Worm (Caenorhabditis elegans) whole organism, late embryonic: Measurements from ENCODE around the gene strd-1.

Source experiments
- C38D4.7 ChIP-seq: fragments of 200-800 bp; sonication (Bioruptor generic); optimal IDR thresholded peaks from 2 replicates; lab custom pipeline; 2018; ENCODE audit warnings: mild to moderate bottlenecking, missing genetic modification characterization, moderate library complexity, missing compliant biosample characterization
- F13H6.1 ChIP-seq: sonication (generic microtip); optimal IDR thresholded peaks from 2 replicates; lab custom pipeline; 2016; ENCODE audit warnings: missing genetic modification characterization, missing compliant biosample characterization
- K02D7.2 ChIP-seq: sonication (generic microtip); optimal IDR thresholded peaks from 2 replicates; lab custom pipeline; 2017; ENCODE audit warnings: mild to moderate bottlenecking, missing genetic modification characterization, missing compliant biosample characterization
- K09A11.1 ChIP-seq: sonication (generic microtip); optimal IDR thresholded peaks from 2 replicates; lab custom pipeline; 2017; ENCODE audit warnings: antibody characterized with exemption, mild to moderate bottlenecking, missing genetic modification characterization, missing compliant biosample characterization; ENCODE audit not compliant: insufficient read depth
- T23F11.4 ChIP-seq: fragments of 200-800 bp; sonication (Bioruptor generic); optimal IDR thresholded peaks from 2 replicates; lab custom pipeline; 2018; ENCODE audit warnings: mild to moderate bottlenecking, missing genetic modification characterization, missing compliant biosample characterization
- ceh-19 ChIP-seq: fragments of 200-800 bp; sonication (Bioruptor generic); optimal IDR thresholded peaks from 2 replicates; lab custom pipeline; 2018; ENCODE audit warnings: mild to moderate bottlenecking, missing genetic modification characterization, missing compliant biosample characterization
- ceh-24 ChIP-seq: sonication (generic microtip); optimal IDR thresholded peaks from 2 replicates; lab custom pipeline; 2016; ENCODE audit warnings: mild to moderate bottlenecking, missing genetic modification characterization, missing compliant biosample characterization
- ceh-30 ChIP-seq: fragments of 150-350 bp; optimal IDR thresholded peaks from 2 replicates; lab custom pipeline; 2014; ENCODE audit warnings: missing biosample characterization, missing genetic modification characterization
- ceh-31 ChIP-seq: sonication (generic microtip); optimal IDR thresholded peaks from 2 replicates; lab custom pipeline; 2016; ENCODE audit warnings: missing genetic modification characterization, missing compliant biosample characterization
- ceh-34 ChIP-seq: sonication (generic microtip); optimal IDR thresholded peaks from 2 replicates; lab custom pipeline; 2016; ENCODE audit warnings: mild to moderate bottlenecking, missing genetic modification characterization, missing compliant biosample characterization
- ceh-45 ChIP-seq: fragments of 200-800 bp; sonication (Bioruptor generic); IDR thresholded peaks from 2 replicates; pipeline ENCODE4 v1.3.6; 2022; ENCODE audit warnings: missing genetic modification reagents, missing genetic modification characterization, missing compliant biosample characterization
- ceh-48 ChIP-seq: sonication (generic microtip); optimal IDR thresholded peaks from 2 replicates; lab custom pipeline; 2016; ENCODE audit warnings: missing genetic modification characterization, inconsistent platforms, missing compliant biosample characterization
- ceh-6 ChIP-seq: fragments of 200-800 bp; sonication (Bioruptor generic); optimal IDR thresholded peaks from 2 replicates; lab custom pipeline; 2018; ENCODE audit warnings: mild to moderate bottlenecking, missing genetic modification characterization, missing compliant biosample characterization
- ceh-9 ChIP-seq: sonication (generic microtip); optimal IDR thresholded peaks from 2 replicates; lab custom pipeline; 2016; ENCODE audit warnings: mild to moderate bottlenecking, missing genetic modification characterization, inconsistent platforms, missing compliant biosample characterization
- dmd-4 ChIP-seq: sonication (generic microtip); optimal IDR thresholded peaks from 2 replicates; lab custom pipeline; 2016; ENCODE audit warnings: borderline replicate concordance, missing genetic modification characterization, missing compliant biosample characterization
- elt-4 ChIP-seq: sonication (generic microtip); optimal IDR thresholded peaks from 2 replicates; lab custom pipeline; 2016; ENCODE audit warnings: missing genetic modification characterization, missing compliant biosample characterization
- ets-4 ChIP-seq: sonication (generic microtip); optimal IDR thresholded peaks from 2 replicates; lab custom pipeline; 2016; ENCODE audit warnings: missing genetic modification characterization, missing compliant biosample characterization
- fax-1 ChIP-seq: sonication (generic microtip); optimal IDR thresholded peaks from 2 replicates; lab custom pipeline; 2016; ENCODE audit warnings: missing genotype, missing genetic modification characterization, missing compliant biosample characterization
- fkh-6 ChIP-seq: sonication (generic microtip); optimal IDR thresholded peaks from 2 replicates; lab custom pipeline; 2016; ENCODE audit warnings: missing genetic modification characterization, missing compliant biosample characterization
- hlh-13 ChIP-seq: fragments of 200-800 bp; sonication (Bioruptor generic); optimal IDR thresholded peaks from 2 replicates; lab custom pipeline; 2018; ENCODE audit warnings: mild to moderate bottlenecking, missing genetic modification characterization, missing compliant biosample characterization
- hlh-15 ChIP-seq: sonication (generic microtip); optimal IDR thresholded peaks from 2 replicates; lab custom pipeline; 2016; ENCODE audit warnings: missing genetic modification characterization, missing compliant biosample characterization
- hlh-30 ChIP-seq: sonication (generic microtip); optimal IDR thresholded peaks from 2 replicates; lab custom pipeline; 2017; ENCODE audit warnings: antibody characterized with exemption, missing genetic modification characterization, missing compliant biosample characterization; ENCODE audit not compliant: insufficient read depth
- hlh-6 ChIP-seq: sonication (generic microtip); optimal IDR thresholded peaks from 2 replicates; lab custom pipeline; 2016; ENCODE audit warnings: missing genotype, missing genetic modification characterization, missing compliant biosample characterization
- madf-2 ChIP-seq: sonication (generic microtip); optimal IDR thresholded peaks from 2 replicates; lab custom pipeline; 2017; ENCODE audit warnings: missing genetic modification characterization, missing compliant biosample characterization
- mec-3 ChIP-seq: sonication (generic microtip); optimal IDR thresholded peaks from 2 replicates; lab custom pipeline; 2016; ENCODE audit warnings: borderline replicate concordance, missing genetic modification characterization, missing compliant biosample characterization
- nhr-11 ChIP-seq: fragments of 150-350 bp; optimal IDR thresholded peaks from 2 replicates; lab custom pipeline; 2014; ENCODE audit warnings: missing biosample characterization, missing genetic modification characterization
- npax-4 ChIP-seq: sonication (generic microtip); optimal IDR thresholded peaks from 2 replicates; lab custom pipeline; 2016; ENCODE audit warnings: missing genetic modification characterization, missing compliant biosample characterization
- odd-2 ChIP-seq: sonication (generic microtip); optimal IDR thresholded peaks from 2 replicates; lab custom pipeline; 2017; ENCODE audit warnings: antibody characterized with exemption, mild to moderate bottlenecking, missing genetic modification characterization, missing compliant biosample characterization
- pat-9 ChIP-seq: fragments of 200-800 bp; sonication (Bioruptor generic); optimal IDR thresholded peaks from 2 replicates; lab custom pipeline; 2018; ENCODE audit warnings: mild to moderate bottlenecking, missing genetic modification characterization, moderate library complexity, missing compliant biosample characterization
- pqm-1 ChIP-seq: sonication (generic microtip); optimal IDR thresholded peaks from 2 replicates; lab custom pipeline; 2016; ENCODE audit warnings: missing genetic modification characterization, missing compliant biosample characterization
- ref-2 ChIP-seq: sonication (generic microtip); optimal IDR thresholded peaks from 2 replicates; lab custom pipeline; 2016; ENCODE audit warnings: missing genetic modification characterization, missing compliant biosample characterization
- sdc-2 ChIP-seq: sonication (generic microtip); optimal IDR thresholded peaks from 2 replicates; lab custom pipeline; 2016; ENCODE audit warnings: missing genotype, missing genetic modification characterization, missing compliant biosample characterization
- syd-9 ChIP-seq: sonication (generic microtip); optimal IDR thresholded peaks from 2 replicates; lab custom pipeline; 2016; ENCODE audit warnings: mild to moderate bottlenecking, missing genetic modification characterization, moderate library complexity, missing compliant biosample characterization
- tbx-2 ChIP-seq: sonication (generic microtip); optimal IDR thresholded peaks from 2 replicates; lab custom pipeline; 2016; ENCODE audit warnings: missing genetic modification characterization, missing compliant biosample characterization
- tbx-7 ChIP-seq: sonication (generic microtip); optimal IDR thresholded peaks from 2 replicates; lab custom pipeline; 2016; ENCODE audit warnings: missing genotype, missing genetic modification characterization, missing compliant biosample characterization
- unc-3 ChIP-seq, 2 experiments: fragments of 200-800 bp in 1 of 2; sonication (Bioruptor generic) in 1 of 2; sonication (generic microtip) in 1 of 2; conservative IDR thresholded peaks in 1 of 2; optimal IDR thresholded peaks in 1 of 2; 2 replicates each; pipeline versions ENCODE4 v1.3.6 to Lab custom; 2016 to 2022; ENCODE audit warnings: missing compliant biosample characterization in 2 of 2, missing genetic modification characterization in 2 of 2, missing genetic modification reagents in 1 of 2
- unc-86 ChIP-seq: sonication (generic microtip); optimal IDR thresholded peaks from 2 replicates; lab custom pipeline; 2016; ENCODE audit warnings: missing genetic modification characterization, missing compliant biosample characterization
- zip-5 ChIP-seq: sonication (generic microtip); optimal IDR thresholded peaks from 2 replicates; lab custom pipeline; 2016; ENCODE audit warnings: missing genetic modification characterization, missing compliant biosample characterization

strd-1 gene

ce11 chrIII:10962910-10963309 is 15.7 kb downstream of the strd-1 start:
- TF ChIP-seq madf-2 (tag; lab: Kevin White, UChicago) (no peak), hlh-6 (tag; lab: Kevin White, UChicago) (no peak), unc-3 (GFP tag; conservative IDR thresholded peaks at IDR 0.05; lab: Robert Waterston, UW) (no peak), unc-3 (tag; optimal IDR thresholded peaks at IDR 0.05; lab: Kevin White, UChicago) (no peak), zip-5 (tag; lab: Kevin White, UChicago) (no peak), tbx-7 (tag; lab: Kevin White, UChicago) (no peak), hlh-30 (no peak), ceh-31 (tag; lab: Kevin White, UChicago) (no peak)

- TF ChIP-seq ceh-34: peak; percentile 50
- TF ChIP-seq tbx-7 (tag; lab: Kevin White, UChicago): no peak
- TF ChIP-seq unc-86 (tag; lab: Kevin White, UChicago): no peak
- no peak for TF ChIP-seq mec-3 (tag; lab: Kevin White, UChicago)
Observed at ce11 chrIII:10967010-10967409, 19.8 kb downstream of the strd-1 start, which contains the start of gene W05B2.2. Gene W05B2.2, minus strand, starts transcription at chrIII:10967110.

ce11 chrIII:10969644-10970043 is 22.4 kb downstream of the strd-1 start, which contains the start of gene dhc-4:
Gene dhc-4, plus strand, starts transcription at chrIII:10969944.
- TF ChIP-seq madf-2 (tag; lab: Kevin White, UChicago) (no peak), dmd-4 (tag; lab: Kevin White, UChicago) (no peak), hlh-13 (no peak)

- TF ChIP-seq unc-3 (GFP tag; conservative IDR thresholded peaks at IDR 0.05; lab: Robert Waterston, UW) (no peak), unc-3 (tag; optimal IDR thresholded peaks at IDR 0.05; lab: Kevin White, UChicago) (no peak), ceh-24 (no peak), T23F11.4 (GFP tag; lab: Kevin White, UChicago) (no peak)
Observed at ce11 chrIII:10976580-10976979, 29.3 kb downstream of the strd-1 start.

- no peak for TF ChIP-seq fkh-6 (tag; lab: Kevin White, UChicago)
- no peak for TF ChIP-seq ets-4 (tag; lab: Kevin White, UChicago)
- TF ChIP-seq F13H6.1 (tag; lab: Kevin White, UChicago): no peak
- TF ChIP-seq odd-2 (tag; lab: Kevin White, UChicago): no peak
- no peak for TF ChIP-seq mec-3 (tag; lab: Kevin White, UChicago)
- TF ChIP-seq npax-4 (tag; lab: Kevin White, UChicago): no peak
- TF ChIP-seq hlh-15 (tag; lab: Kevin White, UChicago): no peak
- TF ChIP-seq tbx-2 (tag; lab: Kevin White, UChicago): no peak
- no peak for TF ChIP-seq elt-4 (tag; lab: Kevin White, UChicago)
- no peak for TF ChIP-seq syd-9
- no peak for TF ChIP-seq ref-2 (tag; lab: Kevin White, UChicago)
- TF ChIP-seq nhr-11 (tag; lab: Kevin White, UChicago): no peak
- no peak for TF ChIP-seq ceh-34
- no peak for TF ChIP-seq ceh-45 (GFP tag; lab: Robert Waterston, UW)
- TF ChIP-seq unc-86 (tag; lab: Kevin White, UChicago): no peak
- no peak for TF ChIP-seq pat-9
- TF ChIP-seq pqm-1 (tag; lab: Kevin White, UChicago): no peak
- TF ChIP-seq ceh-48: no peak
- no peak for TF ChIP-seq ceh-6 (GFP tag; lab: Kevin White, UChicago)
- TF ChIP-seq C38D4.7 (GFP tag; lab: Kevin White, UChicago): no peak
Observed at ce11 chrIII:10981555-10981954, 34.3 kb downstream of the strd-1 start.

- TF ChIP-seq fax-1 (tag; lab: Kevin White, UChicago) (no peak), K09A11.1 (tag; lab: Kevin White, UChicago) (no peak), tbx-7 (tag; lab: Kevin White, UChicago) (no peak), unc-86 (tag; lab: Kevin White, UChicago) (no peak), ets-4 (tag; lab: Kevin White, UChicago) (no peak), dmd-4 (tag; lab: Kevin White, UChicago) (no peak), hlh-13 (no peak), ceh-9 (tag; lab: Kevin White, UChicago) (no peak), sdc-2 (tag; lab: Kevin White, UChicago) (no peak), ceh-30 (tag; lab: Kevin White, UChicago) (no peak), ceh-19 (GFP tag; lab: Kevin White, UChicago) (no peak), K02D7.2 (tag; lab: Kevin White, UChicago) (no peak)
Observed at ce11 chrIII:10983153-10983552, 35.9 kb downstream of the strd-1 start, which contains the start of gene col-92. Gene col-92, minus strand, starts transcription at chrIII:10983253.
